Fruit fly (Drosophila melanogaster) Kc167 (cell line): ENCODE results near the gene Cpr78Cc.

Source experiments
- Myc ChIP-seq: fragments of >200 bp; optimal IDR thresholded peaks from 2 replicates; lab custom pipeline; 2017; ENCODE audit warnings: missing external identifiers
- Sin3A ChIP-seq: fragments of >200 bp; optimal IDR thresholded peaks from 2 replicates; lab custom pipeline; 2018; ENCODE audit warnings: missing external identifiers
- h ChIP-seq: fragments of >200 bp; optimal IDR thresholded peaks from 3 replicates; lab custom pipeline; 2018; ENCODE audit warnings: missing external identifiers
- ttk ChIP-seq: sonication (Bioruptor generic); optimal IDR thresholded peaks from 2 replicates; lab custom pipeline; 2017; ENCODE audit warnings: missing external identifiers

DNA sequence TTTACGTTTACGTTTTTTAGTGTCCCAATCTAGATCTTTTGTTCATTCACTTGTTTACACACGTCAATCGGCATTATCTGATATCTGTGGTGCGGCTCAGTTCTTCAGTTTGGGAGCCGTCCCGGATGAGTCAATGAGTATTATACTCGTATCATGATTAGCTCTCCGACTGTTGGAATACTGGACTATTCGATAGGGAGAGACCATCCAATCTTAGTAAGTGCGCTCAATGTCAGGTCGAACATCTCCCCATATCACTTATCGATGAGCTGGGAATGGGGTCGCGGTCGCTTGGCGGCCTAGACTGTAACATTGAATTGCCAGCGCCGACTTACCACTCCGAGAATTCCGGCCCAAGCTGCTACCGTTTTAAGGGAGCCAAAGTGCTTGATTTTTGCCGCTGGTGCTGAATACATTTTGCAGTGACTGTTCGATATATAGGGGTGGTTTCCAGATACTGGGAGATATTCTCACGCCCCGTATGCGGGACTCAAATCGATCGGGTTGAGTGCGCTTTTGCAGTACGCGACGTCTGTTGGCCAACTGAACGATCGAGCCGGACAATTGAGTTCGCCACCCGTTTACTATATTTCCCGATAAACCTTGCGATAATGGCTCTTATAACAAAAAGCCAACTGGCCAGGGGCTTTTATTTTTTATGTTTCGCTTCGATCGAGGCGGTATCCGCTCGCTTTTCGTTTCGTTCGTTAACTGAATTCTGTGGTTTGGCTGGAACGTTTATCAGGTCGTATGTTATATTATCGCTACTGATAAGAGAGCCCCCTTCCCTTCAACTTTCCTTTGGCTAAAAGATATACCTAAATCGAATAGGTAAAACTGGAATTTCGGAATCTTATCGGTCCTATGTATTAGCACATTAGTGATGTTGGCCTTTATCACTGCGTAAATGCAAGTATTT is 15.4 kb upstream of the Cpr78Cc start:
- TF ChIP-seq h (lab: Kevin White, UChicago) = no peak
- TF ChIP-seq Myc (lab: Kevin White, UChicago) = no peak
- no peak for TF ChIP-seq ttk (lab: Kevin White, UChicago)
- no peak for TF ChIP-seq Sin3A (lab: Kevin White, UChicago)
